Fruit fly (Drosophila melanogaster) whole organism, adult: Measurements from ENCODE around the gene Sfp24F.

ENCODE experiments used
- CG7101 ChIP-seq: fragments of 200-800 bp; sonication (Bioruptor generic); optimal IDR thresholded peaks from 2 replicates; lab custom pipeline; 2018; ENCODE audit warnings: missing biosample characterization, mild to moderate bottlenecking, missing genetic modification characterization, moderate library complexity
- Clk ChIP-seq: fragments of 200-800 bp; sonication (Bioruptor generic); optimal IDR thresholded peaks from 2 replicates; lab custom pipeline; 2017; ENCODE audit warnings: missing biosample characterization, missing genetic modification characterization
- kay ChIP-seq: fragments of 200-800 bp; sonication (Bioruptor generic); peaks from one replicate; lab custom pipeline; 2016; ENCODE audit warnings: missing biosample characterization, missing genetic modification characterization, borderline replicate concordance

DNA sequence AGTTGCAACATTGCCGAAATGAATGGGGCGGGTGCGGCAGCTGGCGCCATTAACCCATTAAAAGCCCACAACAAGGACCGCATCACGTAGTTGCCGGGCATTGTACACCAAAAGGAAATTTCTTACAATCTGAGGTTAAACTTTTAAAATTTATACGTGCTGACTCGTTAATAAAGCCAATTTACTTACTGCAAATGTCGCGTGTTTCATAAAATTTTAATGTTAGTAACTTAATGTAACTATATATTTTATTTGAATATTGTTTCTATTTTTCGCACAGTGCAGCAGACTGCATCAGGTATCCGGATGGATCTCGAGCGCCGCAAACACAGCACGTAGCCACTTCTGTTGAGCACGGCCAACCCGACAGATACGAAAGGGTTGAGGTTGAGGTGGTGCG is 25.0 kb downstream of the Sfp24F start:
- TF ChIP-seq Clk (GFP tag; lab: Kevin White, UChicago), result no peak
- TF ChIP-seq CG7101, result no peak
- no peak for TF ChIP-seq kay
